Worm (Caenorhabditis elegans): Measurements from ENCODE around the gene C07H4.1.

C07H4.1 gene

DNA sequence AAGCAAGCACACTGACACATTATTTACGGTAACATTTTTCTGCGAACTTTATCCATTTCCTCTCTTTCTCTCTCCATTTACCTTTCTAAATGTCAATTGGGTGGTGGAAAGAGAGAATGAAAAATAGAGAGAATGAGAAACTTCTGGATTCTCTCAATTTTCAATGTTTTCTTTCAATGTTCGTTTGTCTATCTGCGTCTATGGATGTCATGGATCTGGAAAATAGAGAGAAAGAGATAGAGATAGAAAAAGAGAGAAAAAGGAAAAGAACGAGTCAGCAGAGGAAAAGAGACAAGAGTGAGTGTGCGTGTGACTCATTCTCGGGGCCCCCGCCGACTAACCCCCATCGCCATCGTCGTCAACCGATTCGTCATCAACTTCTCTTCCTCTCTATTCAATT is 19.4 kb upstream of the C07H4.1 start, which contains the start of gene jun-1 (continued):
- TF ChIP-seq egl-27 (tag; optimal IDR thresholded peaks at IDR 0.05), result no peak
- TF ChIP-seq cey-2 (tag; optimal IDR thresholded peaks at IDR 0.05; ENCODE audit: borderline replicate concordance, insufficient read depth), result peak; percentile 44
- no peak for TF ChIP-seq jun-1 (tag; optimal IDR thresholded peaks at IDR 0.05)
- no peak for TF ChIP-seq arid-1 (GFP tag; conservative IDR thresholded peaks at IDR 0.05)
- peak; percentile 93 for TF ChIP-seq dve-1 (tag; optimal IDR thresholded peaks at IDR 0.05; ENCODE audit: insufficient read depth)
- no peak for TF ChIP-seq daf-19 (GFP tag; conservative IDR thresholded peaks at IDR 0.05)
- no peak for TF ChIP-seq lin-1 (GFP tag; IDR thresholded peaks at IDR 0.05)
- TF ChIP-seq zag-1 (tag; optimal IDR thresholded peaks at IDR 0.05), result no peak
- TF ChIP-seq dmd-8 (GFP tag; IDR thresholded peaks at IDR 0.05), result no peak
- peak; percentile 38 for TF ChIP-seq F37D6.2 (tag; optimal IDR thresholded peaks at IDR 0.05)
- no peak for TF ChIP-seq tag-97 (GFP tag; IDR thresholded peaks at IDR 0.05)
- no peak for TF ChIP-seq saeg-2 (GFP tag; IDR thresholded peaks at IDR 0.05)
- peak; percentile 39 for TF ChIP-seq ctbp-1 (GFP tag; IDR thresholded peaks at IDR 0.05)

DNA sequence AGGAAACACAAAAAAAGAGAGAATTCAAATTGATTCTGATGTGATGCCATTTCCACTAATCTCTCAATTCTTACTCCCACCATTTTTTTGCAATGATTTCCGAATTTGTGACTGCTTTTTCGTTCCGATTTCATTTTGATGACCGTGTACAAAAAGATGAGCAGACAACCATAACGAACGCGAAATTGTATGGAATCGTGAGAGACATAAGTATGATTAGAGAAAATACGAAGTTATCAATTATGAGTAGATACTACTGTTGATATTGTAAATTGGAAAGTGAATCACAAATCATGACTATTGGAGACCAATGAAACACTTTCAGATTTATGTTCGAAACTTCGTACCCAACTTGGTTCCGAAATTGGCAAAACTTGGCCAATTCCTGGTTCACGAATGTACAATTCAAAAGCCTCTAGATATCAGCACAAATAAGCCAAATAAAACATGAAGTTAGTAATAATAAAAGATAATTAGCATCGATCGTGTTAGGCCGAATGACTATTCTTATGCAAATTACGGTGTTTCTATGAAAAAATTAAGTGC is 18.1 kb upstream of the C07H4.1 start:
- TF ChIP-seq ceh-44 (GFP tag; IDR thresholded peaks at IDR 0.05) (no peak), Y75B8A.6 (GFP tag; IDR thresholded peaks at IDR 0.05) (no peak), hmg-1.1 (GFP tag; IDR thresholded peaks at IDR 0.05) (no peak), nhr-77 (tag; optimal IDR thresholded peaks at IDR 0.05) (peak; percentile 3), pqm-1 (tag; optimal IDR thresholded peaks at IDR 0.05) (peak; percentile 84), lin-1 (GFP tag; IDR thresholded peaks at IDR 0.05) (peak; percentile 26; the same call in 1 of the 2 replicates), daf-16 (GFP tag; optimal IDR thresholded peaks at IDR 0.05) (no peak), daf-16 (tag; optimal IDR thresholded peaks at IDR 0.05) (peak; percentile 34), rbr-2 (tag; optimal IDR thresholded peaks at IDR 0.05) (no peak), dmd-6 (GFP tag; IDR thresholded peaks at IDR 0.05) (peak; percentile 52; the same call in 1 of the 2 replicates), hlh-11 (tag; optimal IDR thresholded peaks at IDR 0.05) (peak; percentile 58), zip-2 (tag; optimal IDR thresholded peaks at IDR 0.05) (no peak), mep-1 (tag; optimal IDR thresholded peaks at IDR 0.05) (peak; percentile 14), tag-97 (GFP tag; IDR thresholded peaks at IDR 0.05) (no peak), mxl-3 (GFP tag; optimal IDR thresholded peaks at IDR 0.05) (peak; percentile 13), nhr-28 (tag; optimal IDR thresholded peaks at IDR 0.05) (peak; percentile 89), lin-39 (tag; optimal IDR thresholded peaks at IDR 0.05) (no peak), nhr-102 (tag; optimal IDR thresholded peaks at IDR 0.05) (no peak), ZK337.2 (GFP tag; IDR thresholded peaks at IDR 0.05) (no peak), ceh-28 (tag; optimal IDR thresholded peaks at IDR 0.05) (no peak), unc-62 (GFP tag; optimal IDR thresholded peaks at IDR 0.05 in 1 of 2) (peak in 1 of 2 experiments; percentile 91), unc-62 (tag; optimal IDR thresholded peaks at IDR 0.05) (no peak)

DNA sequence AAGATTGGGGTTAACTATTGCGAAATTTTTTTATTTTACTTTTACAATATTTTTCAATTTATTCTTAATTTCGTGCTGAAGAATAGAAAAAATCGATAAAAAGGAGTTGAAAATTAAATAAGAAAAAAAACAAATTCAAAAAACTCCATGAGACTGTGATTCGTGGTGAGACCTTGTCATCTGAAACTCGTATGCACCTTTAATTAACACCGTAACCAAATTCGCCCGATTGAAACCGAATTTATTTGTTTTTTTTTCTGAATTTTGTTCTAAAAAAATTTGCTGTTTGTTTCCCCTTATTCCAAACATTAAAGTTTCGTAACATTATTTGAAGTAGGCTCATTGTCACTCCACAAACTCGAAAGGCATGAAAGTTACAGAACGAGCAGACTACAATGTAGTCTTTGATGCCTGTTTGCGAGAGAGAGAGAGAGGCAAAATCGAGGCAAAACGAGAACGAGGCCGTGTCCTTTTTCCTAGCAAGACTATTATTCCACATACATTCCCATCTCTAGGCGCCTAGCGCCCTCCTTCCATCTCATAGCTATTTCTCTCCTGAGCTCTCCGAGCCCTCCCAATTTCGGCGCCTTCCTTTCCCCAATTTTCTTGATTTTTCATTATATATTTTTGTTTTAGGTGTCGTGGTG is 15.5 kb upstream of the C07H4.1 start, which contains the start of gene T24H10.4:
T24H10.4 (plus strand) TSS at position 630 of the 647 bp plus-strand sequence.
- TF ChIP-seq lsy-2 (tag; optimal IDR thresholded peaks at IDR 0.05) (peak in 1 of 2 experiments; percentile 6), daf-16 (GFP tag; optimal IDR thresholded peaks at IDR 0.05) (no peak), daf-16 (tag; optimal IDR thresholded peaks at IDR 0.05) (peak; percentile 10), set-16 (GFP tag; IDR thresholded peaks at IDR 0.05) (no peak), egl-43 (GFP tag; IDR thresholded peaks at IDR 0.05) (0 out of 2 replicates have a peak, but pooled peaks have one; percentile 27), unc-62 (GFP tag; optimal IDR thresholded peaks at IDR 0.05 in 1 of 2) (peak in 1 of 2 experiments; percentile 49), unc-62 (tag; optimal IDR thresholded peaks at IDR 0.05) (no peak), nhr-237 (tag; optimal IDR thresholded peaks at IDR 0.05) (no peak), aly-2 (tag; optimal IDR thresholded peaks at IDR 0.05) (no peak)

Data from whole organism, L4 larva.